Worm (Caenorhabditis elegans) whole organism, L1 larva: Measurements from ENCODE around the gene R144.6.
A peak's percentile ranks its signal among the peaks of the same experiment; 100 is the strongest.

Experiments used
- C04F5.9 ChIP-seq: sonication (generic microtip); optimal IDR thresholded peaks from 2 replicates; lab custom pipeline; 2016; ENCODE audit warnings: missing genetic modification characterization, missing compliant biosample characterization
- C16A3.4 ChIP-seq: fragments of 150-350 bp; optimal IDR thresholded peaks from 2 replicates; lab custom pipeline; 2014; ENCODE audit warnings: missing biosample characterization, missing genetic modification characterization
- aha-1 ChIP-seq: fragments of 150-350 bp; optimal IDR thresholded peaks from 2 replicates; lab custom pipeline; 2014; ENCODE audit warnings: missing biosample characterization, missing genetic modification characterization
- aly-2 ChIP-seq: fragments of 150-350 bp; optimal IDR thresholded peaks from 2 replicates; lab custom pipeline; 2014; ENCODE audit warnings: missing biosample characterization, missing genetic modification characterization
- ama-1 ChIP-seq: fragments of 150-350 bp; optimal IDR thresholded peaks from 2 replicates; lab custom pipeline; 2014
- blmp-1 ChIP-seq: fragments of 150-350 bp; optimal IDR thresholded peaks from 2 replicates; lab custom pipeline; 2014; ENCODE audit warnings: missing biosample characterization, missing genetic modification characterization
- ceh-63 ChIP-seq: fragments of 200-800 bp; sonication (Bioruptor generic); optimal IDR thresholded peaks from 2 replicates; lab custom pipeline; 2018; ENCODE audit warnings: mild to moderate bottlenecking, missing genetic modification characterization, missing compliant biosample characterization
- ceh-8 ChIP-seq: fragments of 200-800 bp; sonication (Bioruptor generic); optimal IDR thresholded peaks from 2 replicates; lab custom pipeline; 2018; ENCODE audit warnings: mild to moderate bottlenecking, missing genetic modification characterization, moderate library complexity, missing compliant biosample characterization
- ceh-82 ChIP-seq, 3 experiments: fragments of 150-350 bp in 1 of 3; sonication (generic microtip) in 2 of 3; optimal IDR thresholded peaks; 2 replicates each; lab custom pipeline; 2014 to 2017; ENCODE audit warnings: missing biosample characterization in 3 of 3, missing genetic modification characterization in 3 of 3
- ceh-88 ChIP-seq: fragments of 200-800 bp; sonication (Bioruptor generic); IDR thresholded peaks from 2 replicates; pipeline ENCODE4 v1.3.6; 2022; ENCODE audit warnings: missing genetic modification characterization, missing compliant biosample characterization
- ces-1 ChIP-seq: fragments of 150-350 bp; optimal IDR thresholded peaks from 2 replicates; lab custom pipeline; 2014; ENCODE audit warnings: missing biosample characterization, missing genetic modification reagents, missing genetic modification characterization
- dpl-1 ChIP-seq, 3 experiments: fragments of 150-350 bp in 2 of 3; sonication (generic microtip) in 1 of 3; optimal IDR thresholded peaks; 2 replicates each; lab custom pipeline; 2014 to 2017; ENCODE audit warnings: missing biosample characterization in 3 of 3, missing genetic modification characterization in 3 of 3, missing genetic modification reagents in 3 of 3
- efl-3 ChIP-seq: fragments of 200-800 bp; sonication (Bioruptor generic); optimal IDR thresholded peaks from 2 replicates; lab custom pipeline; 2018; ENCODE audit warnings: mild to moderate bottlenecking, missing genetic modification characterization, missing compliant biosample characterization
- egl-27 ChIP-seq, 2 experiments: fragments of 150-350 bp in 1 of 2; sonication (generic microtip); optimal IDR thresholded peaks; 3 replicates each; lab custom pipeline; 2017 to 2018; ENCODE audit warnings: missing biosample characterization in 2 of 2, missing genetic modification characterization in 2 of 2, missing genetic modification reagents in 2 of 2
- elt-3 ChIP-seq, 6 experiments: fragments of 150-350 bp in 1 of 6; sonication (generic microtip); optimal IDR thresholded peaks; 2 replicates each; lab custom pipeline; 2017 to 2018; ENCODE audit warnings: missing biosample characterization in 6 of 6, missing genetic modification characterization in 6 of 6, inconsistent platforms in 1 of 6
- fkh-10 ChIP-seq: sonication (generic microtip); optimal IDR thresholded peaks from 2 replicates; lab custom pipeline; 2017; ENCODE audit warnings: missing biosample characterization, missing genetic modification reagents, missing genetic modification characterization
- fkh-8 ChIP-seq: sonication (generic microtip); optimal IDR thresholded peaks from 2 replicates; lab custom pipeline; 2016; ENCODE audit warnings: mild to moderate bottlenecking, missing genetic modification characterization, missing compliant biosample characterization
- fos-1 ChIP-seq: fragments of 150-350 bp; optimal IDR thresholded peaks from 2 replicates; lab custom pipeline; 2014; ENCODE audit warnings: missing biosample characterization, missing genetic modification characterization
- grh-1 ChIP-seq: fragments of 200-800 bp; sonication (Bioruptor generic); IDR thresholded peaks from 2 replicates; pipeline ENCODE4 v1.3.6; 2022; ENCODE audit warnings: missing genetic modification reagents, missing genetic modification characterization, missing compliant biosample characterization
- hlh-17 ChIP-seq: fragments of 200-800 bp; sonication (Bioruptor generic); optimal IDR thresholded peaks from 2 replicates; lab custom pipeline; 2018; ENCODE audit warnings: missing genetic modification characterization, mild to moderate bottlenecking, missing compliant biosample characterization, moderate library complexity, borderline replicate concordance
- hpl-2 ChIP-seq: fragments of 150-350 bp; optimal IDR thresholded peaks from 2 replicates; lab custom pipeline; 2014; ENCODE audit warnings: missing biosample characterization, missing genetic modification reagents, missing genetic modification characterization
- irx-1 ChIP-seq: sonication (generic microtip); optimal IDR thresholded peaks from 2 replicates; lab custom pipeline; 2016; ENCODE audit warnings: missing genetic modification characterization, missing compliant biosample characterization
- isw-1 ChIP-seq: fragments of 200-800 bp; sonication (Bioruptor generic); IDR thresholded peaks from 2 replicates; pipeline ENCODE4 v1.3.6; 2022; ENCODE audit warnings: missing genetic modification characterization, missing compliant biosample characterization
- lin-15B ChIP-seq: fragments of 150-350 bp; sonication (generic microtip); optimal IDR thresholded peaks from 3 replicates; lab custom pipeline; 2014; ENCODE audit warnings: missing biosample characterization, missing genetic modification characterization
- lin-39 ChIP-seq: fragments of 150-350 bp; optimal IDR thresholded peaks from 2 replicates; lab custom pipeline; 2014; ENCODE audit warnings: missing biosample characterization, missing genetic modification reagents, missing genetic modification characterization
- lir-3 ChIP-seq: sonication (generic microtip); optimal IDR thresholded peaks from 2 replicates; lab custom pipeline; 2016; ENCODE audit warnings: mild to moderate bottlenecking, missing genetic modification characterization, moderate library complexity, missing compliant biosample characterization; ENCODE audit not compliant: poor library complexity
- lsy-2 ChIP-seq, 2 experiments: fragments of 150-350 bp; optimal IDR thresholded peaks; 2 replicates each; lab custom pipeline; 2014; ENCODE audit warnings: missing biosample characterization in 2 of 2, missing genetic modification characterization in 2 of 2
- mef-2 ChIP-seq: fragments of 150-350 bp; optimal IDR thresholded peaks from 2 replicates; lab custom pipeline; 2014; ENCODE audit warnings: missing biosample characterization, missing genetic modification characterization
- nhr-11 ChIP-seq: fragments of 150-350 bp; optimal IDR thresholded peaks from 2 replicates; lab custom pipeline; 2014; ENCODE audit warnings: missing biosample characterization, missing genetic modification characterization
- nhr-12 ChIP-seq: sonication (generic microtip); optimal IDR thresholded peaks from 2 replicates; lab custom pipeline; 2017; ENCODE audit warnings: missing biosample characterization, missing genetic modification characterization
- nhr-237 ChIP-seq: fragments of 150-350 bp; optimal IDR thresholded peaks from 2 replicates; lab custom pipeline; 2014; ENCODE audit warnings: missing biosample characterization, missing genetic modification characterization
- nhr-47 ChIP-seq: sonication (generic microtip); optimal IDR thresholded peaks from 2 replicates; lab custom pipeline; 2016; ENCODE audit warnings: mild to moderate bottlenecking, missing genetic modification characterization, moderate library complexity, missing compliant biosample characterization
- nhr-76 ChIP-seq: sonication (generic microtip); optimal IDR thresholded peaks from 2 replicates; lab custom pipeline; 2017; ENCODE audit warnings: missing biosample characterization, missing genetic modification characterization
- nhr-77 ChIP-seq: fragments of 150-350 bp; optimal IDR thresholded peaks from 2 replicates; lab custom pipeline; 2014; ENCODE audit warnings: missing biosample characterization, missing genetic modification characterization
- nhr-85 ChIP-seq: sonication (generic microtip); peaks from one replicate; lab custom pipeline; 2016; ENCODE audit warnings: missing genetic modification characterization, inconsistent platforms, missing compliant biosample characterization
- pag-3 ChIP-seq: sonication (generic microtip); optimal IDR thresholded peaks from 2 replicates; lab custom pipeline; 2017; ENCODE audit warnings: missing genetic modification characterization, mild to moderate bottlenecking, missing compliant biosample characterization, antibody characterized with exemption, borderline replicate concordance; ENCODE audit not compliant: insufficient read depth
- pqm-1 ChIP-seq: sonication (generic microtip); optimal IDR thresholded peaks from 3 replicates; lab custom pipeline; 2017; ENCODE audit warnings: missing biosample characterization, missing genetic modification characterization
- snu-23 ChIP-seq: sonication (generic microtip); optimal IDR thresholded peaks from 2 replicates; lab custom pipeline; 2016; ENCODE audit warnings: missing genetic modification characterization, missing compliant biosample characterization
- sox-4 ChIP-seq: sonication (generic microtip); optimal IDR thresholded peaks from 2 replicates; lab custom pipeline; 2016; ENCODE audit warnings: missing genetic modification characterization, missing compliant biosample characterization
- sptf-1 ChIP-seq: fragments of 150-350 bp; optimal IDR thresholded peaks from 2 replicates; lab custom pipeline; 2014; ENCODE audit warnings: missing biosample characterization, missing genetic modification characterization
- sup-37 ChIP-seq: fragments of 200-800 bp; sonication (Bioruptor generic); optimal IDR thresholded peaks from 2 replicates; lab custom pipeline; 2018; ENCODE audit warnings: mild to moderate bottlenecking, missing genetic modification characterization, missing compliant biosample characterization
- swsn-7 ChIP-seq: sonication (generic microtip); optimal IDR thresholded peaks from 2 replicates; lab custom pipeline; 2016; ENCODE audit warnings: missing genetic modification characterization, missing compliant biosample characterization
- tlp-1 ChIP-seq: fragments of 150-350 bp; optimal IDR thresholded peaks from 2 replicates; lab custom pipeline; 2014; ENCODE audit warnings: missing biosample characterization, missing genetic modification characterization
- unc-62 ChIP-seq: fragments of 150-350 bp; optimal IDR thresholded peaks from 2 replicates; lab custom pipeline; 2014; ENCODE audit warnings: missing biosample characterization, missing genetic modification reagents, missing genetic modification characterization
- unc-86 ChIP-seq: sonication (generic microtip); optimal IDR thresholded peaks from 2 replicates; lab custom pipeline; 2016; ENCODE audit warnings: missing genetic modification characterization, missing compliant biosample characterization
- unc-98 ChIP-seq: fragments of 200-800 bp; sonication (Bioruptor generic); IDR thresholded peaks from 2 replicates; pipeline ENCODE4 v1.3.6; 2022; ENCODE audit warnings: missing genetic modification characterization, missing compliant biosample characterization
- zip-4 ChIP-seq: fragments of 200-800 bp; sonication (Bioruptor generic); optimal IDR thresholded peaks from 2 replicates; lab custom pipeline; 2018; ENCODE audit warnings: mild to moderate bottlenecking, missing genetic modification characterization, moderate library complexity, missing compliant biosample characterization
- ztf-11 ChIP-seq, 2 experiments: sonication (generic microtip); optimal IDR thresholded peaks; 2 replicates each; lab custom pipeline; 2016 to 2017; ENCODE audit warnings: missing genetic modification characterization in 2 of 2, missing biosample characterization in 1 of 2, missing compliant biosample characterization in 1 of 2

Gene R144.6

DNA sequence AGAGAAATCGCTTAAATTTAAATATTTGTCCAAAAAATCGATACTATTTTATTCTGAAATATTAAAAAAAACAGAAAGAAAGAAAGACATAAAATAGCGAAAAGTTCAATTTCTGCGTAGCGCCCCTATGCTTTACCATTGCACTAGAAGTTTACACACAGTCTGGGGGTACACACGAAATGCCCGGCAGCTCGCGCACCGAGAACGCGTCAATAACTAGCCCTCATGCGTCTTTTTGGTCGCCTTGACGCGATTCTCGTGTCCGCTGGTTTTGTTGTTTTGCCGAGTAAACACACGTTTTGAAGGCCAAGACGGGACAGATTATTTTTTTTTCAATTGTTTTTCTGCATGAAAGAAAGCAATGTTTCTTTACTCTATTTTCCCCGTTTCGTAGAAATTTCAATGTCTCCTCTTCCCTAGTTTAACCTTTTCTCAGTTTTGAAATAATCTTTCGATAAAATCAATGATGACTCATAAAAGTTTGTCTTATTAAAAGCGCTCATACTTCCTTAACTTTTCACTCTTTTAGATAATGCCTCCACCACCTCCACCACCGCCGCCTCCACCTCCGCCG, 13.7 kb upstream of the R144.6 start, which contains the start of gene wip-1 (continued):
- TF ChIP-seq hlh-17 (GFP tag; lab: Kevin White, UChicago) (no peak), ceh-88 (GFP tag; lab: Robert Waterston, UW) (peak; percentile 95), fkh-10 (GFP tag; lab: Kevin White, UChicago) (peak; percentile 95), unc-86 (peak; percentile 97), fos-1 (peak; percentile 94), nhr-47 (tag; lab: Kevin White, UChicago) (peak; percentile 99), ceh-63 (GFP tag; lab: Kevin White, UChicago) (no peak), fkh-8 (tag; lab: Kevin White, UChicago) (peak; percentile 98), lir-3 (tag; lab: Kevin White, UChicago) (peak; percentile 91), ceh-82 (tag; optimal IDR thresholded peaks at IDR 0.05; lab: Kevin White, UChicago) (peak; percentile 96 to 99 (median 97)), blmp-1 (tag; lab: Kevin White, UChicago) (peak; percentile 90), nhr-237 (tag; lab: Kevin White, UChicago) (peak; percentile 94), aly-2 (peak; percentile 88), tlp-1 (tag; lab: Kevin White, UChicago) (no peak), pag-3 (tag; lab: Kevin White, UChicago) (peak; percentile 44), lin-39 (peak; percentile 86), lin-15B (tag; lab: Kevin White, UChicago) (peak; percentile 84), sox-4 (tag; lab: Kevin White, UChicago) (peak; percentile 93), ztf-11 (tag; optimal IDR thresholded peaks at IDR 0.05; lab: Kevin White, UChicago) (peak in 1 of 2 experiments; percentile 95), ama-1 (peak; percentile 73), zip-4 (peak; percentile 88), nhr-76 (tag; lab: Kevin White, UChicago) (peak; percentile 61), isw-1 (GFP tag; lab: Robert Waterston, UW) (peak; percentile 97), sup-37 (GFP tag; lab: Kevin White, UChicago) (peak; percentile 93), nhr-11 (peak; percentile 83), pqm-1 (tag; lab: Kevin White, UChicago) (peak; percentile 37), snu-23 (GFP tag; lab: Kevin White, UChicago) (peak; percentile 99), egl-27 (tag; optimal IDR thresholded peaks at IDR 0.05; lab: Kevin White, UChicago) (peak; percentile 12 to 18), irx-1 (tag; lab: Kevin White, UChicago) (peak; percentile 96), elt-3 (tag; optimal IDR thresholded peaks at IDR 0.05; lab: Kevin White, UChicago) (peak in 5 of 6 experiments; percentile 48 to 96 (median 90)), grh-1 (peak; percentile 97), ceh-8 (GFP tag; lab: Kevin White, UChicago) (peak; percentile 95), swsn-7 (tag; lab: Kevin White, UChicago) (peak; percentile 99), efl-3 (GFP tag; lab: Kevin White, UChicago) (peak; percentile 84), dpl-1 (GFP tag; optimal IDR thresholded peaks at IDR 0.05; lab: Kevin White, UChicago) (peak; percentile 91 to 94 (median 92)), nhr-12 (tag; lab: Kevin White, UChicago) (peak; percentile 11), C16A3.4 (tag; lab: Kevin White, UChicago) (peak; percentile 99), unc-98 (GFP tag; lab: Robert Waterston, UW) (peak; percentile 19; the same call in 1 of the 2 replicates), mef-2 (tag; lab: Kevin White, UChicago) (peak; percentile 92), aha-1 (tag; lab: Kevin White, UChicago) (peak; percentile 96), unc-62 (GFP tag; lab: Kevin White, UChicago) (peak; percentile 23), lsy-2 (tag; optimal IDR thresholded peaks at IDR 0.05; lab: Kevin White, UChicago) (peak; percentile 97), nhr-85 (peak; percentile 99), C04F5.9 (tag; lab: Kevin White, UChicago) (peak; percentile 95), nhr-77 (tag; lab: Kevin White, UChicago) (peak; percentile 97), ces-1 (GFP tag; lab: Kevin White, UChicago) (no peak), hpl-2 (GFP tag; lab: Kevin White, UChicago) (peak; percentile 90), sptf-1 (tag; lab: Kevin White, UChicago) (no peak)
